Worm (Caenorhabditis elegans): ENCODE data around the gene his-17.
A peak's percentile ranks its signal among the peaks of the same experiment; 100 is the strongest.
"Not testable (repeated sequence)": the region's sequence is repeated elsewhere in the genome, so short reads cannot be mapped to it uniquely, and the experiment has no call there.

Gene his-17

DNA sequence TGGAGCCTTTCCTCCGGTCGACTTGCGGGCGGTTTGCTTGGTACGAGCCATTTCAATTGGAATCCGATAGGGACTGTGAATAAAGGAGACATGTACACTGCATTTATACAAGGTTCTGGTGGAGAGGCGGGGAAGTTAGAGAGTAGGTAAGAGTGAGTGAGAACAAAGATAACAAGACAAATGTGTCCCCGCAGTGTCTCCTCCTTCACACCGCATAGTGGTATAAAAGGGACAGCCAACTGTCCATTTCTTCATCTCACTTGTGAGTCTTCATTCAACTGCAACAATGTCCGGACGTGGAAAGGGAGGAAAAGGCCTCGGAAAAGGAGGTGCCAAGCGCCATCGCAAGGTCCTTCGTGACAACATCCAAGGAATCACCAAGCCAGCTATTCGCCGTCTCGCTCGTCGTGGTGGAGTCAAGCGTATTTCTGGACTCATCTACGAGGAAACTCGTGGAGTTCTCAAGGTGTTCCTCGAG, at the start of gene his-17, which contains the start of gene his-18:
Gene his-17, minus strand, starts transcription at position 51 of the 478 bp plus-strand sequence.
Gene his-18, plus strand, starts transcription at position 287 of the 478 bp plus-strand sequence.
- TF ChIP-seq nhr-76 (tag; optimal IDR thresholded peaks at IDR 0.05); ceh-16 (tag; optimal IDR thresholded peaks at IDR 0.05); fkh-10 (GFP tag; optimal IDR thresholded peaks at IDR 0.05): not testable (repeated sequence)

DNA sequence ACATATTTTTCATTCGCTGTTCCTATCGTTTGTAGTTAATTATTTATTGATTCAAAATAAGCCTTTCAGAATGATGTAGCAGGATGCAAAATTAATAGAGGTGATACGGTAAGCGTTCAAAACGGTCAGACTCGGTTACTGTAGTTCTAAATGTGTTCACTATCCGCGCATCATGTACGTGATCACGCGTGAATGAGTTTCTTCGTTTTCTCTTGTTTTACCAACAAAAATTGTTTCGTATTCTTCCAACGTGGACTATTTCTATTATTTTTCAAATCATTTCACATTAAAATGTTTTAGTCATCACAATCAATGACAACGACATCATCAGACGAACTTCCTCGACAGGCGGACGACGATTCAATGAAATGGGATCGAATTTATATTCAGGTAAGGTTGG, 49.7 kb upstream of the his-17 start, which contains the start of gene gck-1:
Gene gck-1, plus strand, starts transcription at position 301 of the 400 bp plus-strand sequence.
- TF ChIP-seq nhr-237 (tag; optimal IDR thresholded peaks at IDR 0.05) (no peak), ztf-4 (tag; optimal IDR thresholded peaks at IDR 0.05) (no peak), nfya-1 (tag; optimal IDR thresholded peaks at IDR 0.05; ENCODE audit: insufficient read depth) (no peak), pha-4 (tag; optimal IDR thresholded peaks at IDR 0.05) (no peak), sea-2 (GFP tag; optimal IDR thresholded peaks at IDR 0.05) (no peak), unc-39 (tag; optimal IDR thresholded peaks at IDR 0.05) (no peak), jun-1 (tag; optimal IDR thresholded peaks at IDR 0.05) (no peak), ceh-9 (tag; optimal IDR thresholded peaks at IDR 0.05) (no peak), snpc-4 (tag; optimal IDR thresholded peaks at IDR 0.05) (no peak), hmg-11 (tag; optimal IDR thresholded peaks at IDR 0.05) (no peak)

- TF ChIP-seq nhr-25 (tag; optimal IDR thresholded peaks at IDR 0.05) (peak; percentile 12), jun-1 (tag; optimal IDR thresholded peaks at IDR 0.05) (no peak)
Measured at ce11 chrV:8946142-8946541, 48.4 kb upstream of the his-17 start.

DNA sequence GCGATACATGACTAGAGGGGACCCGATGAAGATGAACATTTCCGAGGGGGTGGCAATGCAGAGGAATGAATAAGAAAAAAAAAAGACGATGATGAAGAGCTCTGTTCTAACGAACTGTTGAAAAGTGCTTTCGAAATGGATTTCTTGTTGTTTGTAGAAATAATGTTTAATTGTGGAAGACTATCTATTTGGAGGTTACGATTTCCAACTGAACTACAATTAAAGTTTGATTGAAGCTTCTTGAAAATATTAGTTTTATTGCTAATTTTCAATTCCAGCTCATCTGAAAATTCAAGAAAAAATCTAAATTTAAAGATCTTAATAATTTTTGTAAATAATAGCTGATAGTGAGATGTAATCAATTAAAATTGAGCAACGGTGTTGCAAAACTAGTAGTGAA, 46.7 kb upstream of the his-17 start:
- TF ChIP-seq ceh-9 (tag; optimal IDR thresholded peaks at IDR 0.05) = no peak
- no peak for TF ChIP-seq nhr-12 (tag; optimal IDR thresholded peaks at IDR 0.05)
- TF ChIP-seq ceh-82 (tag; optimal IDR thresholded peaks at IDR 0.05) = no peak
- no peak for TF ChIP-seq sea-2 (GFP tag; optimal IDR thresholded peaks at IDR 0.05)
- no peak for TF ChIP-seq lin-15B (tag; optimal IDR thresholded peaks at IDR 0.05)
- TF ChIP-seq ceh-16 (tag; optimal IDR thresholded peaks at IDR 0.05) = no peak

DNA sequence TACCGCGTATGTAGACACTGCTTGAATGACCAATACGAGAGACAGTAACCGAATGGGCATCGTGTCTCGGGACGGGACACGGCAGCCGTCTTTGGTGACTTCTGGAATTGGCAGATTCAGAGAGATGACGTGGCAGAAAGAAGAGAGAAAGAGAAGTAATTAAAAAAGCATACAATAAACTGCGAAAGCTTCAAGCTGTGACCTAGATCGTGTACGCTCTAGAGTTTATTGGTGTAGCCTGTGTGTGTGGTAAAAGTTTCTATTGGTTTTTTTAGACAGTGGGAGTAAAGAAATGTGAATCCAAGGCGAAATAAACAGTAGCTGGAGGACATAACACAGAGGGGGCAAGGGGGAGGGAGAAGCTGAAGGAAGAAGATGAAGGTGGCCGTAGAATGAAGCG, 46.2 kb upstream of the his-17 start, which contains the start of gene T19A5.3:
Gene T19A5.3, minus strand, starts transcription at position 101 of the 400 bp plus-strand sequence.
- TF ChIP-seq mdl-1 (tag; optimal IDR thresholded peaks at IDR 0.05) = no peak
- TF ChIP-seq ceh-9 (tag; optimal IDR thresholded peaks at IDR 0.05) = no peak
- TF ChIP-seq unc-62 (GFP tag; optimal IDR thresholded peaks at IDR 0.05) = no peak
- TF ChIP-seq nhr-12 (tag; optimal IDR thresholded peaks at IDR 0.05) = no peak
- TF ChIP-seq hmg-11 (tag; optimal IDR thresholded peaks at IDR 0.05) = no peak
- no peak for TF ChIP-seq egl-27 (tag; optimal IDR thresholded peaks at IDR 0.05)
- TF ChIP-seq nhr-67 (tag; optimal IDR thresholded peaks at IDR 0.05) = no peak
- TF ChIP-seq elt-3 (tag; optimal IDR thresholded peaks at IDR 0.05) = no peak
- TF ChIP-seq daf-12 (tag; optimal IDR thresholded peaks at IDR 0.05) = no peak
- TF ChIP-seq pqm-1 (tag; optimal IDR thresholded peaks at IDR 0.05) = no peak

DNA sequence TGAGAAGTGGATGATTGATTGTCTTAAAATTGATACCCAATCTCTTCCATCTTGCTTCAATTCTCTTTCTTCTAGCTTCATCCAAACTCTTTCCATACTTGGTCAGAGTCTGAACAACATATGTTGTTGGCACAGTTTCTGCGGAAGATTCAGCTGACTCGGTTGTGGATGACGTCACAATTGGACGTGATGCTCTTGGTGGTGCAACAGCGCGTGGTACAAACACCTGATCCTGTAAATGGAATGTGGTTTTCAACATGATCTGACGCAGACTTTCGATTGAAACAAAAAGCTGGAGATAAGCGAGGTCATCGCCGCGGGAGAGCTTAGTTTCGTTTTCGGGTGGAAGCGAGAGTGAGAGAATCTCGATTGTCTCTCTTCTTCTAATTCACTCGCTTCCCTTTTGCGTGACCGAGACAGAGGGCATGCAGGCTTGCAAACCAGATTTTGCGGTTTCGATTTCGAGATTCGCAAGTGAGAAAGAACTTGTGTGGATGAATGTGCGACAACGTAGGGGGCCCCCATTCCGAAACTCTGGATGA, 44.7 kb upstream of the his-17 start:
- no peak for TF ChIP-seq nhr-76 (tag; optimal IDR thresholded peaks at IDR 0.05)
- no peak for TF ChIP-seq nhr-43 (tag; optimal IDR thresholded peaks at IDR 0.05; ENCODE audit: poor library complexity, severe bottlenecking)
- TF ChIP-seq mml-1 (tag; optimal IDR thresholded peaks at IDR 0.05) = no peak
- no peak for TF ChIP-seq hmg-11 (tag; optimal IDR thresholded peaks at IDR 0.05)
- TF ChIP-seq ceh-28 (tag; optimal IDR thresholded peaks at IDR 0.05) = no peak
- TF ChIP-seq elt-2 (tag; optimal IDR thresholded peaks at IDR 0.05) = no peak
- TF ChIP-seq jun-1 (tag; optimal IDR thresholded peaks at IDR 0.05) = no peak
- peak; percentile 47 for TF ChIP-seq nhr-23 (tag; optimal IDR thresholded peaks at IDR 0.05)
- TF ChIP-seq elt-3 (tag; optimal IDR thresholded peaks at IDR 0.05) = no peak

DNA sequence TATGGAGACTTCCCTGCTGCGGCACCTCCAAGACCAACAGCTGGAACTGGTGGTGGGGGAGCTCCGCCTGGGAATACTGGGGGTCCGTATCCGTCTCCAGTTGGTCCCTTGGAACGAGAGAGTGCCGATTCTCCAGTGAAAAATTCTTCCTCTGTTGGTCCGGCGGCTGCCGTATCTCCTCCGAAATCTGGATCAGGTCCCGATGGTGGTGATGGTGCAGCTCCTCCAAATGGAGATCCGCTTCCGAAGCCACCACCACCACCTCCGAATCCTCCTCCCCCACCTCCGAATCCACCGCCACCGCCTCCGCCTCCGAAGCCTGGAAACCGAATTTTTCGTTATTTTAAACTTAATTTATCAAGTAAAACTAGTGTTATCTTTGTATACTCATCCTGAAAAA, 42.6 kb upstream of the his-17 start:
- TF ChIP-seq nfya-1 (tag; optimal IDR thresholded peaks at IDR 0.05; ENCODE audit: insufficient read depth) (no peak), unc-39 (tag; optimal IDR thresholded peaks at IDR 0.05) (no peak), fkh-2 (tag; optimal IDR thresholded peaks at IDR 0.05) (no peak), ztf-11 (tag; optimal IDR thresholded peaks at IDR 0.05) (no peak), nhr-237 (tag; optimal IDR thresholded peaks at IDR 0.05) (no peak), elt-1 (tag; optimal IDR thresholded peaks at IDR 0.05) (no peak)
